Fruit fly (Drosophila melanogaster) whole organism, embryonic: ENCODE data around the gene GlcAT-P.

Experiments used
- Aef1 ChIP-seq: fragments of 200-800 bp; sonication (Bioruptor generic); IDR thresholded peaks from 3 replicates; pipeline ENCODE4 v1.3.6; 2022; ENCODE audit warnings: missing biosample characterization, missing genetic modification characterization
- Blimp-1 ChIP-seq: fragments of 200-800 bp; sonication (Bioruptor generic); optimal IDR thresholded peaks from 3 replicates; lab custom pipeline; 2018; ENCODE audit warnings: missing biosample characterization, missing genetic modification characterization, mild to moderate bottlenecking, moderate library complexity, missing genetic modification reagents
- CG11398 ChIP-seq: fragments of 200-800 bp; sonication (Bioruptor generic); optimal IDR thresholded peaks from 2 replicates; lab custom pipeline; 2016; ENCODE audit warnings: missing biosample characterization, missing genetic modification characterization
- CG11696 ChIP-seq: fragments of 200-800 bp; sonication (Bioruptor generic); IDR thresholded peaks from 2 replicates; pipeline ENCODE4 v1.3.6; 2022; ENCODE audit warnings: missing biosample characterization, missing genetic modification characterization
- CG12299 ChIP-seq: fragments of 200-800 bp; sonication (Bioruptor generic); optimal IDR thresholded peaks from 2 replicates; lab custom pipeline; 2018; ENCODE audit warnings: missing biosample characterization, mild to moderate bottlenecking, missing genetic modification characterization
- CG12769 ChIP-seq: fragments of 200-800 bp; sonication (Bioruptor generic); optimal IDR thresholded peaks from 2 replicates; lab custom pipeline; 2019; ENCODE audit warnings: missing biosample characterization, mild to moderate bottlenecking, missing genetic modification characterization, moderate library complexity
- CG12942 ChIP-seq: fragments of 200-800 bp; sonication (Bioruptor generic); optimal IDR thresholded peaks from 3 replicates; lab custom pipeline; 2016; ENCODE audit warnings: missing biosample characterization, missing genetic modification characterization
- CG13775 ChIP-seq: fragments of 200-800 bp; sonication (Bioruptor generic); optimal IDR thresholded peaks from 3 replicates; lab custom pipeline; 2017; ENCODE audit warnings: missing biosample characterization, mild to moderate bottlenecking, missing genetic modification characterization
- CG15011 ChIP-seq: fragments of 200-800 bp; sonication (Bioruptor generic); optimal IDR thresholded peaks from 3 replicates; lab custom pipeline; 2018; ENCODE audit warnings: missing biosample characterization, mild to moderate bottlenecking, missing genetic modification characterization
- CG17361 ChIP-seq: fragments of 200-800 bp; sonication (Bioruptor generic); IDR thresholded peaks from 3 replicates; pipeline ENCODE4 v1.3.6; 2022; ENCODE audit warnings: missing biosample characterization, missing genetic modification characterization
- CG17829 ChIP-seq: fragments of 200-800 bp; optimal IDR thresholded peaks from 2 replicates; lab custom pipeline; 2019; ENCODE audit warnings: missing biosample characterization, mild to moderate bottlenecking, missing genetic modification characterization, moderate library complexity
- CG17912 ChIP-seq: fragments of 200-800 bp; sonication (Bioruptor generic); optimal IDR thresholded peaks from 2 replicates; lab custom pipeline; 2018; ENCODE audit warnings: missing biosample characterization, mild to moderate bottlenecking, missing genetic modification characterization
- CG2875 ChIP-seq: fragments of 200-800 bp; sonication (Bioruptor generic); optimal IDR thresholded peaks from 2 replicates; lab custom pipeline; 2017; ENCODE audit warnings: missing biosample characterization, mild to moderate bottlenecking, missing genetic modification characterization, missing genetic modification reagents
- CG3281 ChIP-seq: fragments of 200-800 bp; sonication (Bioruptor generic); optimal IDR thresholded peaks from 3 replicates; lab custom pipeline; 2017; ENCODE audit warnings: missing biosample characterization, mild to moderate bottlenecking, missing genetic modification characterization
- CG33557 ChIP-seq: fragments of 200-800 bp; sonication (Bioruptor generic); optimal IDR thresholded peaks from 2 replicates; lab custom pipeline; 2019; ENCODE audit warnings: missing biosample characterization, mild to moderate bottlenecking, missing genetic modification characterization, moderate library complexity
- CG4707 ChIP-seq: fragments of 200-800 bp; sonication (Bioruptor generic); optimal IDR thresholded peaks from 2 replicates; lab custom pipeline; 2018; ENCODE audit warnings: missing biosample characterization, mild to moderate bottlenecking, missing genetic modification characterization, moderate library complexity
- CG6254 ChIP-seq: fragments of 200-800 bp; sonication (Bioruptor generic); optimal IDR thresholded peaks from 3 replicates; lab custom pipeline; 2017; ENCODE audit warnings: mild to moderate bottlenecking, missing biosample characterization, missing genetic modification reagents, missing genetic modification characterization
- CG9215 ChIP-seq: fragments of 200-800 bp; sonication (Bioruptor generic); IDR thresholded peaks from 2 replicates; pipeline ENCODE4 v1.3.6; 2022; ENCODE audit warnings: missing biosample characterization, missing genetic modification characterization
- Deaf1 ChIP-seq: fragments of 200-800 bp; optimal IDR thresholded peaks from 3 replicates; lab custom pipeline; 2019; ENCODE audit warnings: missing biosample characterization, mild to moderate bottlenecking, missing genetic modification characterization, moderate library complexity
- Dek ChIP-seq: fragments of 200-800 bp; sonication (Bioruptor generic); optimal IDR thresholded peaks from 3 replicates; lab custom pipeline; 2019; ENCODE audit warnings: missing biosample characterization, mild to moderate bottlenecking, missing genetic modification characterization, moderate library complexity
- Dip3 ChIP-seq: fragments of 200-800 bp; sonication (Bioruptor generic); optimal IDR thresholded peaks from 3 replicates; lab custom pipeline; 2016; ENCODE audit warnings: missing biosample characterization, missing genetic modification characterization
- Fer1 ChIP-seq: fragments of 200-800 bp; sonication (Bioruptor generic); optimal IDR thresholded peaks from 2 replicates; lab custom pipeline; 2017; ENCODE audit warnings: missing biosample characterization, mild to moderate bottlenecking, missing genetic modification characterization
- Fer3 ChIP-seq: fragments of 200-800 bp; sonication (Bioruptor generic); optimal IDR thresholded peaks from 2 replicates; lab custom pipeline; 2018; ENCODE audit warnings: missing biosample characterization, mild to moderate bottlenecking, missing genetic modification characterization, moderate library complexity
- HLH54F ChIP-seq: fragments of 200-800 bp; sonication (Bioruptor generic); optimal IDR thresholded peaks from 3 replicates; lab custom pipeline; 2016; ENCODE audit warnings: missing biosample characterization, missing genetic modification characterization
- Hr78 ChIP-seq, 2 experiments: fragments of 200-800 bp in 1 of 2; fragments of >200 bp in 1 of 2; sonication (Bioruptor generic) in 1 of 2; optimal IDR thresholded peaks; 2 replicates each; lab custom pipeline; 2017 to 2019; ENCODE audit warnings: missing biosample characterization in 2 of 2, missing genetic modification characterization in 2 of 2, mild to moderate bottlenecking in 1 of 2, moderate library complexity in 1 of 2
- MESR4 ChIP-seq: fragments of 200-800 bp; sonication (Bioruptor generic); optimal IDR thresholded peaks from 2 replicates; lab custom pipeline; 2018; ENCODE audit warnings: missing biosample characterization, mild to moderate bottlenecking, missing genetic modification characterization, moderate library complexity
- Med ChIP-seq: fragments of 200-800 bp; sonication (Bioruptor generic); peaks from one replicate; lab custom pipeline; 2016; ENCODE audit warnings: missing biosample characterization, missing genetic modification characterization, mild to moderate bottlenecking, inconsistent platforms, moderate library complexity
- Rfx ChIP-seq: fragments of 200-800 bp; sonication (Bioruptor generic); IDR thresholded peaks from 2 replicates; pipeline ENCODE4 v1.3.6; 2022; ENCODE audit warnings: missing biosample characterization, missing genetic modification characterization
- Six4 ChIP-seq: fragments of 200-800 bp; sonication (Bioruptor generic); optimal IDR thresholded peaks from 2 replicates; lab custom pipeline; 2016; ENCODE audit warnings: missing biosample characterization, missing genetic modification characterization
- Stat92E ChIP-seq, 3 experiments: fragments of >200 bp in 2 of 3; fragments of 200-800 bp in 1 of 3; sonication (Bioruptor generic) in 1 of 3; optimal IDR thresholded peaks; 2 replicates each; lab custom pipeline; 2017 to 2019; ENCODE audit warnings: missing biosample characterization in 3 of 3, missing genetic modification characterization in 3 of 3, mild to moderate bottlenecking in 1 of 3, moderate library complexity in 1 of 3
- Xrp1 ChIP-seq: fragments of 200-800 bp; sonication (Bioruptor generic); IDR thresholded peaks from 2 replicates; pipeline ENCODE4 v1.3.6; 2022; ENCODE audit warnings: missing biosample characterization, missing genetic modification characterization
- abd-A ChIP-seq: fragments of 200-800 bp; sonication (Bioruptor generic); optimal IDR thresholded peaks from 3 replicates; lab custom pipeline; 2019; ENCODE audit warnings: missing biosample characterization, mild to moderate bottlenecking, missing genetic modification characterization, moderate library complexity
- ac ChIP-seq: fragments of 200-800 bp; sonication (Bioruptor generic); optimal IDR thresholded peaks from 3 replicates; lab custom pipeline; 2017; ENCODE audit warnings: missing biosample characterization, mild to moderate bottlenecking, missing genetic modification characterization
- cg ChIP-seq: fragments of 200-800 bp; sonication (Bioruptor generic); optimal IDR thresholded peaks from 3 replicates; lab custom pipeline; 2019; ENCODE audit warnings: missing biosample characterization, mild to moderate bottlenecking, missing genetic modification characterization, moderate library complexity
- cwo ChIP-seq: fragments of 200-800 bp; sonication (Bioruptor generic); optimal IDR thresholded peaks from 3 replicates; lab custom pipeline; 2017; ENCODE audit warnings: missing biosample characterization, missing genetic modification characterization, mild to moderate bottlenecking, moderate library complexity, missing genetic modification reagents
- gsb-n ChIP-seq: fragments of 200-800 bp; sonication (Bioruptor generic); optimal IDR thresholded peaks from 3 replicates; lab custom pipeline; 2018; ENCODE audit warnings: missing biosample characterization, mild to moderate bottlenecking, missing genetic modification characterization
- kni ChIP-seq: fragments of 200-800 bp; sonication (Bioruptor generic); optimal IDR thresholded peaks from 3 replicates; lab custom pipeline; 2017; ENCODE audit warnings: mild to moderate bottlenecking, missing biosample characterization, missing genetic modification reagents, missing genetic modification characterization
- oc ChIP-seq: fragments of 200-800 bp; sonication (Bioruptor generic); optimal IDR thresholded peaks from 2 replicates; lab custom pipeline; 2018; ENCODE audit warnings: missing biosample characterization, mild to moderate bottlenecking, missing genetic modification characterization, moderate library complexity
- pan ChIP-seq, 4 experiments: fragments of >200 bp in 3 of 4; fragments of 200-800 bp in 1 of 4; sonication (Bioruptor generic) in 1 of 4; optimal IDR thresholded peaks in 3 of 4; IDR thresholded peaks in 1 of 4; 2 replicates each; pipeline versions ENCODE4 v1.3.6 to Lab custom; 2017 to 2022; ENCODE audit warnings: missing biosample characterization in 2 of 4, missing genetic modification characterization in 2 of 4, mixed read lengths in 1 of 4
- pros ChIP-seq: fragments of 200-800 bp; sonication (Bioruptor generic); optimal IDR thresholded peaks from 3 replicates; lab custom pipeline; 2019; ENCODE audit warnings: missing biosample characterization, mild to moderate bottlenecking, missing genetic modification characterization, moderate library complexity
- ranshi ChIP-seq: fragments of 200-800 bp; sonication (Bioruptor generic); IDR thresholded peaks from 2 replicates; pipeline ENCODE4 v1.3.6; 2022; ENCODE audit warnings: missing biosample characterization, missing genetic modification characterization
- salm ChIP-seq: fragments of 200-800 bp; sonication (Bioruptor generic); optimal IDR thresholded peaks from 2 replicates; lab custom pipeline; 2018; ENCODE audit warnings: missing biosample characterization, mild to moderate bottlenecking, missing genetic modification characterization
- sd ChIP-seq: fragments of 200-800 bp; sonication (Bioruptor generic); optimal IDR thresholded peaks from 3 replicates; lab custom pipeline; 2018; ENCODE audit warnings: missing biosample characterization, mild to moderate bottlenecking, missing genetic modification characterization, moderate library complexity
- sens ChIP-seq: fragments of 200-800 bp; sonication (Bioruptor generic); peaks from one replicate; lab custom pipeline; 2016; ENCODE audit warnings: missing biosample characterization, missing genetic modification characterization
- slbo ChIP-seq: fragments of 200-800 bp; sonication (Bioruptor generic); IDR thresholded peaks from 2 replicates; pipeline ENCODE4 v1.3.6; 2022; ENCODE audit warnings: missing biosample characterization, missing genetic modification characterization
- slou ChIP-seq: fragments of 200-800 bp; sonication (Bioruptor generic); optimal IDR thresholded peaks from 3 replicates; lab custom pipeline; 2016; ENCODE audit warnings: missing biosample characterization, missing genetic modification characterization
- slp2 ChIP-seq: fragments of 200-800 bp; sonication (Bioruptor generic); optimal IDR thresholded peaks from 2 replicates; lab custom pipeline; 2016; ENCODE audit warnings: missing biosample characterization, missing genetic modification characterization
- vvl ChIP-seq: fragments of 200-800 bp; sonication (Bioruptor generic); IDR thresholded peaks from 2 replicates; pipeline ENCODE4 v1.3.6; 2022; ENCODE audit warnings: missing biosample characterization, missing genetic modification characterization
- yki ChIP-seq: fragments of >200 bp; optimal IDR thresholded peaks from 3 replicates; lab custom pipeline; 2018

Gene GlcAT-P

DNA sequence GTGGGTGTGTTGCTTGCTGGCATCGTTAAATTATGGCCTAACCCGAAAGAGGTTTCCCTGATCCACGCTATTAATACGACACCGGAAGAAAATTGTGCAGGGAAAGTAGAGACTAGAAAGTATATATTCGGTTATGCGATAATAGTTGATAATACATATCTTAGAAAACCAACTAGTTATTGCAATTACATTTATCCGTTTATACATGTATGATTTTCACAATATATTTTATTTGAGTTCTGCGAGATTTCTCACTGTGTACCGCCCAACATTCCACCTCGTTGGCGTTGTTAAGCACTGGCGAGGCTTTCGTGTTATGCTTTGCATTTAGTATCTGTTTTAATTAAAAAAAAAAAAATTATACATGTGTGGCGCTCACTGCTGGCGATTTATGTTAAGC lies 42.0 kb downstream of the GlcAT-P start (continued):
- TF ChIP-seq CG9215 (GFP tag; lab: Robert Waterston, UW) (no peak), Dek (tag; lab: Kevin White, UChicago) (no peak), Rfx (GFP tag; lab: Robert Waterston, UW) (peak; percentile 39), slbo (no peak; the same call in 1 of the 2 replicates), yki (lab: Kevin White, UChicago) (no peak), Dip3 (no peak), pan (optimal IDR thresholded peaks at IDR 0.05; lab: Kevin White, UChicago) (no peak), pan (GFP tag; optimal IDR thresholded peaks at IDR 0.05 in 1 of 2, IDR thresholded peaks at IDR 0.05 in 1 of 2) (peak in 1 of 2 experiments; percentile 64), gsb-n (tag; lab: Kevin White, UChicago) (no peak), abd-A (tag; lab: Kevin White, UChicago) (no peak), MESR4 (GFP tag; lab: Kevin White, UChicago) (no peak), Aef1 (no peak), HLH54F (GFP tag; lab: Kevin White, UChicago) (no peak), Fer3 (tag; lab: Kevin White, UChicago) (no peak), CG11696 (no peak), CG17829 (tag; lab: Kevin White, UChicago) (no peak), CG12942 (GFP tag; lab: Kevin White, UChicago) (no peak), CG17912 (no peak), salm (tag; lab: Kevin White, UChicago) (no peak), CG13775 (GFP tag; lab: Kevin White, UChicago) (no peak), CG17361 (GFP tag; lab: Robert Waterston, UW) (no peak), ranshi (GFP tag; lab: Robert Waterston, UW) (no peak), Six4 (GFP tag; lab: Kevin White, UChicago) (no peak), slou (GFP tag; lab: Kevin White, UChicago) (no peak), CG11398 (GFP tag; lab: Kevin White, UChicago) (no peak), slp2 (GFP tag; lab: Kevin White, UChicago) (no peak), CG12769 (tag; lab: Kevin White, UChicago) (no peak), cwo (GFP tag; lab: Kevin White, UChicago) (no peak), Fer1 (GFP tag; lab: Kevin White, UChicago) (no peak)

DNA sequence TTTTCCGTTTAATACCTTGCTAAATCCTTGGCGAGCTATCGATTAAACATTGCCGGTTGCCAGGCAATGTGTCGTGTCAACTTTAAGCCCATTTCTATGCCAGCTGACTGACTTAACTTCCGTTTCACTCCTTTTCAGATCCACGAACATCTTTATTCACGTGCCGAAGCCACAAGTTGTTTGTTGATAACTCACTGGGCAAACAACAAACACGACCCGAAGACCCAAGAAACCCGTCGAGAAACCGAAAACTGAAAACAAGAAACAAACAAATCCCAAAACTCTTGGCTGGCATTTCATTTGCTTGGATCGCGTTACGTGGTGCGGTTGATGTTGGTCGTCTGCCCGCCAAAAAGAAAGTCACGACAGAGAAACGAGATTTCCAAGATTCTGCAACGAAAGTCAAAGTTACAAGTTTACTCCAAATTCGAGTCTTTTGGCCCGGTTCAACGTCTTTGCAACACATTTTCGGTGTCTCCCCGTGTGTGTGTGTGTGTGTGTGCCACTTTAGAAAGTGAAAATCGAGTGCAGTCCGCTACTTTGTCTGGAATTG lies 46.5 kb downstream of the GlcAT-P start, which contains the start of gene CG6216:
Gene CG6216 (minus strand): TSS at position 51 of the 553 bp plus-strand sequence.
- no peak for TF ChIP-seq CG13775 (GFP tag; lab: Kevin White, UChicago)
- peak; percentile 96 for TF ChIP-seq pros (GFP tag; lab: Kevin White, UChicago)
- TF ChIP-seq CG2875 (GFP tag; lab: Kevin White, UChicago), result peak; percentile 38
- peak; percentile 78 for TF ChIP-seq Deaf1 (tag; lab: Kevin White, UChicago)
- peak; percentile 62 for TF ChIP-seq sens
- TF ChIP-seq Med (GFP tag; lab: Kevin White, UChicago), result peak; percentile 45
- TF ChIP-seq CG3281 (GFP tag; lab: Kevin White, UChicago), result no peak
- peak; percentile 24 for TF ChIP-seq sd
- TF ChIP-seq Blimp-1 (GFP tag; lab: Kevin White, UChicago), result peak; percentile 99
- TF ChIP-seq oc, result peak; percentile 38
- TF ChIP-seq cg (GFP tag; lab: Kevin White, UChicago), result peak; percentile 1
- TF ChIP-seq CG4707 (GFP tag; lab: Kevin White, UChicago), result peak; percentile 12
- TF ChIP-seq Stat92E (GFP tag; optimal IDR thresholded peaks at IDR 0.05; lab: Kevin White, UChicago), result peak in 1 of 3 experiments; percentile 3
- TF ChIP-seq kni (GFP tag; lab: Kevin White, UChicago), result peak; percentile 73
- TF ChIP-seq CG33557 (GFP tag; lab: Kevin White, UChicago), result peak; percentile 26
- no peak for TF ChIP-seq CG12299 (tag; lab: Kevin White, UChicago)
- TF ChIP-seq CG15011, result no peak
- TF ChIP-seq Hr78 (GFP tag; optimal IDR thresholded peaks at IDR 0.05; lab: Kevin White, UChicago), result peak in 1 of 2 experiments; percentile 38
- TF ChIP-seq cwo (GFP tag; lab: Kevin White, UChicago), result peak; percentile 7
- TF ChIP-seq vvl (GFP tag; lab: Robert Waterston, UW), result peak; percentile 8; the same call in 1 of the 2 replicates
- TF ChIP-seq ac (GFP tag; lab: Kevin White, UChicago), result no peak
- no peak for TF ChIP-seq CG6254 (GFP tag; lab: Kevin White, UChicago)
- TF ChIP-seq Xrp1 (GFP tag; lab: Robert Waterston, UW), result 0 out of 2 replicates have a peak, but pooled peaks have one; percentile 15
